Fruit fly (Drosophila melanogaster): ENCODE data around the gene Pli.

Gene Pli

dm6 chr3R:23933684-23934575, 44.1 kb upstream of the Pli start, which contains the start of gene CG5854 (continued):
- TF ChIP-seq ind (GFP tag; optimal IDR thresholded peaks at IDR 0.05) = peak; percentile 73
- TF ChIP-seq CG15601 (tag; optimal IDR thresholded peaks at IDR 0.05) = peak; percentile 64
- no peak for TF ChIP-seq CG7271 (tag; optimal IDR thresholded peaks at IDR 0.05)
- TF ChIP-seq CG17361 (GFP tag; IDR thresholded peaks at IDR 0.05) = peak; percentile 73
- no peak for TF ChIP-seq lov (optimal IDR thresholded peaks at IDR 0.05)
- TF ChIP-seq lov (GFP tag; IDR thresholded peaks at IDR 0.05) = peak; percentile 88
- peak; percentile 74 for TF ChIP-seq CG2875 (GFP tag; optimal IDR thresholded peaks at IDR 0.05)
- peak; percentile 93 for TF ChIP-seq bigmax (GFP tag; optimal IDR thresholded peaks at IDR 0.05)
- peak; percentile 75 for TF ChIP-seq CG2712 (tag; optimal IDR thresholded peaks at IDR 0.05)
- TF ChIP-seq lab (GFP tag; optimal IDR thresholded peaks at IDR 0.05) = peak; percentile 89
- peak; percentile 78 for TF ChIP-seq crol (GFP tag; IDR thresholded peaks at IDR 0.05)
- peak; percentile 68 for TF ChIP-seq tap (tag; optimal IDR thresholded peaks at IDR 0.05)
- peak; percentile 56 for TF ChIP-seq CG2202 (tag; optimal IDR thresholded peaks at IDR 0.05)
- TF ChIP-seq ham (GFP tag; IDR thresholded peaks at IDR 0.05) = no peak
- TF ChIP-seq trem (tag; optimal IDR thresholded peaks at IDR 0.05) = peak; percentile 59
- TF ChIP-seq D (optimal IDR thresholded peaks at IDR 0.05) = no peak
- peak; percentile 74 for TF ChIP-seq D (GFP tag; optimal IDR thresholded peaks at IDR 0.05)
- TF ChIP-seq Sry-δ (GFP tag; optimal IDR thresholded peaks at IDR 0.05) = peak; percentile 48
- no peak for TF ChIP-seq sima (GFP tag; optimal IDR thresholded peaks at IDR 0.05)
- peak; percentile 58 for TF ChIP-seq sisA (GFP tag; IDR thresholded peaks at IDR 0.05)
- TF ChIP-seq amos (GFP tag; IDR thresholded peaks at IDR 0.05; ENCODE audit: partially characterized antibody) = no peak
- TF ChIP-seq NFAT (GFP tag; IDR thresholded peaks at IDR 0.05) = no peak
- peak; percentile 82 for TF ChIP-seq stc (GFP tag; IDR thresholded peaks at IDR 0.05)
- TF ChIP-seq CG17385 (GFP tag; optimal IDR thresholded peaks at IDR 0.05) = peak; percentile 89
- TF ChIP-seq CG5180 (GFP tag; optimal IDR thresholded peaks at IDR 0.05) = peak; percentile 51
- no peak for TF ChIP-seq Doc2 (GFP tag; IDR thresholded peaks at IDR 0.05)
- TF ChIP-seq HmgD (GFP tag; optimal IDR thresholded peaks at IDR 0.05) = no peak
- no peak for TF ChIP-seq CG10431 (GFP tag; optimal IDR thresholded peaks at IDR 0.05)
- TF ChIP-seq kni (GFP tag; optimal IDR thresholded peaks at IDR 0.05) = no peak
- TF ChIP-seq gsb (GFP tag; IDR thresholded peaks at IDR 0.05) = peak; percentile 33; the same call in 1 of the 2 replicates
- peak; percentile 54 for TF ChIP-seq CG13123 (GFP tag; optimal IDR thresholded peaks at IDR 0.05)
- peak; percentile 1 for TF ChIP-seq vfl (GFP tag; optimal IDR thresholded peaks at IDR 0.05)
- no peak for TF ChIP-seq jing (GFP tag; optimal IDR thresholded peaks at IDR 0.05)
- TF ChIP-seq CG17328 (GFP tag; IDR thresholded peaks at IDR 0.05) = peak; percentile 88
- peak; percentile 68 for TF ChIP-seq Atf-2 (GFP tag; optimal IDR thresholded peaks at IDR 0.05)
- TF ChIP-seq CG4730 (GFP tag; IDR thresholded peaks at IDR 0.05) = peak; percentile 40; the same call in 1 of the 2 replicates
- TF ChIP-seq Gsc (GFP tag; IDR thresholded peaks at IDR 0.05) = no peak
- peak; percentile 68 for TF ChIP-seq Hmr (GFP tag; optimal IDR thresholded peaks at IDR 0.05)
- TF ChIP-seq TFAM (GFP tag; optimal IDR thresholded peaks at IDR 0.05) = no peak
- TF ChIP-seq bbx (GFP tag; IDR thresholded peaks at IDR 0.05; ENCODE audit: partially characterized antibody) = no peak; the same call in 1 of the 2 replicates
- TF ChIP-seq CG32767 (GFP tag; IDR thresholded peaks at IDR 0.05) = 0 out of 2 replicates have a peak, but pooled peaks have one; percentile 42
- TF ChIP-seq CG33557 (GFP tag; optimal IDR thresholded peaks at IDR 0.05) = peak; percentile 44
- peak; percentile 42 for TF ChIP-seq CG3995 (GFP tag; optimal IDR thresholded peaks at IDR 0.05)
- no peak for TF ChIP-seq zen2 (GFP tag; IDR thresholded peaks at IDR 0.05; ENCODE audit: partially characterized antibody)
- peak; percentile 73 for TF ChIP-seq dmrt99B (tag; optimal IDR thresholded peaks at IDR 0.05)
- TF ChIP-seq dysf (GFP tag; IDR thresholded peaks at IDR 0.05) = peak; percentile 80
- 0 out of 2 replicates have a peak, but pooled peaks have one; percentile 6 for TF ChIP-seq al (GFP tag; IDR thresholded peaks at IDR 0.05)
- TF ChIP-seq ap (GFP tag; IDR thresholded peaks at IDR 0.05) = peak; percentile 75
- TF ChIP-seq CG11456 (GFP tag; IDR thresholded peaks at IDR 0.05) = peak; percentile 77

All from whole organism, embryonic.